Fruit fly (Drosophila melanogaster): ENCODE data around the gene Gr93c.

The Gr93c gene

dm6 chr3R:21823699-21824406 lies 21.2 kb downstream of the Gr93c start (continued):
- TF ChIP-seq eve (GFP tag; optimal IDR thresholded peaks at IDR 0.05) = no peak
- TF ChIP-seq zen (tag; optimal IDR thresholded peaks at IDR 0.05) = peak; percentile 30
- TF ChIP-seq CG4360 (GFP tag; IDR thresholded peaks at IDR 0.05) = peak; percentile 95
- peak; percentile 68 for TF ChIP-seq CG4424 (GFP tag; optimal IDR thresholded peaks at IDR 0.05)
- TF ChIP-seq dan (GFP tag; IDR thresholded peaks at IDR 0.05) = no peak
- TF ChIP-seq shn (GFP tag; optimal IDR thresholded peaks at IDR 0.05) = no peak
- TF ChIP-seq Hr51 (GFP tag; optimal IDR thresholded peaks at IDR 0.05) = peak in 1 of 2 experiments; percentile 41
- no peak for TF ChIP-seq chinmo (GFP tag; IDR thresholded peaks at IDR 0.05; ENCODE audit: partially characterized antibody)
- peak; percentile 42 for TF ChIP-seq CG8924 (tag; optimal IDR thresholded peaks at IDR 0.05)
- TF ChIP-seq phol (tag; optimal IDR thresholded peaks at IDR 0.05) = peak; percentile 71
- TF ChIP-seq en (GFP tag; optimal IDR thresholded peaks at IDR 0.05) = no peak
- peak; percentile 70 for TF ChIP-seq CG10979 (tag; optimal IDR thresholded peaks at IDR 0.05)
- no peak for TF ChIP-seq caup (GFP tag; optimal IDR thresholded peaks at IDR 0.05; ENCODE audit: severe bottlenecking)
- TF ChIP-seq trem (tag; optimal IDR thresholded peaks at IDR 0.05) = peak; percentile 1
- no peak for TF ChIP-seq CG12299 (tag; optimal IDR thresholded peaks at IDR 0.05)
- TF ChIP-seq CG15479 (GFP tag; optimal IDR thresholded peaks at IDR 0.05) = no peak
- peak; percentile 15 for TF ChIP-seq CG13424 (tag; optimal IDR thresholded peaks at IDR 0.05)
- TF ChIP-seq z (GFP tag; IDR thresholded peaks at IDR 0.05) = no peak
- peak; percentile 62; the same call in 2 of the 3 replicates for TF ChIP-seq CG17361 (GFP tag; IDR thresholded peaks at IDR 0.05)
- 0 out of 2 replicates have a peak, but pooled peaks have one; percentile 8 for TF ChIP-seq Rfx (GFP tag; IDR thresholded peaks at IDR 0.05)
- peak; percentile 19 for TF ChIP-seq Nf-YB (GFP tag; optimal IDR thresholded peaks at IDR 0.05)
- TF ChIP-seq CG10543 (GFP tag; optimal IDR thresholded peaks at IDR 0.05) = no peak
- TF ChIP-seq CG3726 (GFP tag; IDR thresholded peaks at IDR 0.05) = no peak
- TF ChIP-seq dm (GFP tag; optimal IDR thresholded peaks at IDR 0.05) = no peak
- peak; percentile 21; the same call in 1 of the 2 replicates for TF ChIP-seq sisA (GFP tag; IDR thresholded peaks at IDR 0.05)
- no peak for TF ChIP-seq CG7928 (GFP tag; optimal IDR thresholded peaks at IDR 0.05)
- no peak for TF ChIP-seq ara (GFP tag; IDR thresholded peaks at IDR 0.05)
- peak; percentile 9 for TF ChIP-seq CG30403 (GFP tag; optimal IDR thresholded peaks at IDR 0.05)
- no peak for TF ChIP-seq CG31224 (GFP tag; IDR thresholded peaks at IDR 0.05)
- no peak for TF ChIP-seq Taf1 (GFP tag; IDR thresholded peaks at IDR 0.05)
- TF ChIP-seq HLH3B (GFP tag; IDR thresholded peaks at IDR 0.05) = 0 out of 2 replicates have a peak, but pooled peaks have one; percentile 12
- TF ChIP-seq CG10366 (GFP tag; IDR thresholded peaks at IDR 0.05) = no peak
- no peak for TF ChIP-seq ci (GFP tag; IDR thresholded peaks at IDR 0.05)
- TF ChIP-seq klu (GFP tag; IDR thresholded peaks at IDR 0.05) = peak; percentile 14; the same call in 1 of the 2 replicates
- peak; percentile 40 for TF ChIP-seq Blimp-1 (GFP tag; optimal IDR thresholded peaks at IDR 0.05)
- no peak for TF ChIP-seq abd-A (tag; optimal IDR thresholded peaks at IDR 0.05)
- TF ChIP-seq Med (GFP tag) = peak; percentile 20
- TF ChIP-seq ssp (GFP tag; IDR thresholded peaks at IDR 0.05) = no peak
- peak; percentile 63 for TF ChIP-seq Sox100B (GFP tag; optimal IDR thresholded peaks at IDR 0.05)
- no peak for TF ChIP-seq CG9817 (tag; optimal IDR thresholded peaks at IDR 0.05)
- no peak for TF ChIP-seq CG15514 (GFP tag; optimal IDR thresholded peaks at IDR 0.05)
- peak; percentile 41; the same call in 1 of the 3 replicates for TF ChIP-seq CG2199 (GFP tag; IDR thresholded peaks at IDR 0.05)
- TF ChIP-seq dmrt99B (tag; optimal IDR thresholded peaks at IDR 0.05) = peak; percentile 40
- no peak for TF ChIP-seq Tbp (GFP tag; optimal IDR thresholded peaks at IDR 0.05)
- no peak for TF ChIP-seq vfl (GFP tag; optimal IDR thresholded peaks at IDR 0.05)
- peak; percentile 13 for TF ChIP-seq CG1602 (GFP tag; optimal IDR thresholded peaks at IDR 0.05)
- no peak for TF ChIP-seq CG32767 (GFP tag; IDR thresholded peaks at IDR 0.05)
- TF ChIP-seq NfI (GFP tag; optimal IDR thresholded peaks at IDR 0.05) = no peak
- peak; percentile 39; the same call in 1 of the 2 replicates for TF ChIP-seq CG6689 (GFP tag; IDR thresholded peaks at IDR 0.05)

Data from whole organism, embryonic.